Worm (Caenorhabditis elegans): ENCODE measurements around the gene T07C4.3.

- TF ChIP-seq swsn-7 (tag; optimal IDR thresholded peaks at IDR 0.05) (peak; percentile 89), unc-130 (tag; optimal IDR thresholded peaks at IDR 0.05) (peak; percentile 29), zag-1 (tag; optimal IDR thresholded peaks at IDR 0.05) (no peak), elt-3 (tag; optimal IDR thresholded peaks at IDR 0.05) (peak in 2 of 6 experiments; percentile 73 to 76), egl-27 (tag; optimal IDR thresholded peaks at IDR 0.05) (no peak), lin-15B (tag; optimal IDR thresholded peaks at IDR 0.05) (peak; percentile 81), fkh-10 (GFP tag; optimal IDR thresholded peaks at IDR 0.05) (peak; percentile 10), aly-2 (tag; optimal IDR thresholded peaks at IDR 0.05) (peak; percentile 51), lir-3 (tag; optimal IDR thresholded peaks at IDR 0.05; ENCODE audit: poor library complexity) (peak; percentile 33), unc-86 (tag; optimal IDR thresholded peaks at IDR 0.05) (peak; percentile 87), nhr-77 (tag; optimal IDR thresholded peaks at IDR 0.05) (peak; percentile 48)
These were observed 17.9 kb upstream of the T07C4.3 start, which contains the start of the genes jmjd-4 and mev-1 for ce11 chrIII:10333961-10334542.
